Fruit fly (Drosophila melanogaster): ENCODE measurements around the gene CG33643.

The CG33643 gene

dm6 chr2L:13530774-13531173, at the start of gene CG33643:
CG33643 (plus strand) TSS chr2L:13531074.
- TF ChIP-seq CG17806 (tag; optimal IDR thresholded peaks at IDR 0.05) (no peak), CG8301 (tag; optimal IDR thresholded peaks at IDR 0.05) (no peak), CG8159 (tag; optimal IDR thresholded peaks at IDR 0.05) (no peak), Snoo (tag; optimal IDR thresholded peaks at IDR 0.05) (no peak)

dm6 chr2L:13482258-13482657, 48.6 kb upstream of the CG33643 start:
- TF ChIP-seq D1 (tag; optimal IDR thresholded peaks at IDR 0.05) (no peak), CG14655 (GFP tag; optimal IDR thresholded peaks at IDR 0.05) (peak; percentile 21), CG15710 (tag; optimal IDR thresholded peaks at IDR 0.05) (peak; percentile 73), Pif1A (GFP tag; optimal IDR thresholded peaks at IDR 0.05) (peak; percentile 62), CG34367 (tag; optimal IDR thresholded peaks at IDR 0.05) (peak; percentile 30), CG13204 (GFP tag; optimal IDR thresholded peaks at IDR 0.05) (peak; percentile 5), Pif1B (GFP tag; optimal IDR thresholded peaks at IDR 0.05) (no peak), CG8159 (tag; optimal IDR thresholded peaks at IDR 0.05) (peak; percentile 40)

dm6 chr2L:13497915-13498314, 33.0 kb upstream of the CG33643 start:
- TF ChIP-seq CG17806 (tag; optimal IDR thresholded peaks at IDR 0.05) (no peak), CG8159 (tag; optimal IDR thresholded peaks at IDR 0.05) (no peak)

dm6 chr2L:13500416-13500815, 30.5 kb upstream of the CG33643 start:
- TF ChIP-seq Snoo (tag; optimal IDR thresholded peaks at IDR 0.05) (no peak), D1 (tag; optimal IDR thresholded peaks at IDR 0.05) (peak; percentile 69)

- TF ChIP-seq CG12605 (GFP tag; IDR thresholded peaks at IDR 0.05) (no peak), CG13204 (GFP tag; optimal IDR thresholded peaks at IDR 0.05) (no peak), CG9948 (tag; optimal IDR thresholded peaks at IDR 0.05) (no peak), fd96Ca (GFP tag; IDR thresholded peaks at IDR 0.05) (no peak; the same call in 2 of the 3 replicates), CG4496 (GFP tag; IDR thresholded peaks at IDR 0.05) (no peak), Snoo (tag; optimal IDR thresholded peaks at IDR 0.05) (no peak), Pif1B (GFP tag; optimal IDR thresholded peaks at IDR 0.05) (no peak), gl (tag; optimal IDR thresholded peaks at IDR 0.05) (no peak), rn (GFP tag; IDR thresholded peaks at IDR 0.05) (no peak), CG15710 (tag; optimal IDR thresholded peaks at IDR 0.05) (no peak), CG10348 (GFP tag; IDR thresholded peaks at IDR 0.05) (no peak), CG34367 (tag; optimal IDR thresholded peaks at IDR 0.05) (no peak), CG17806 (tag; optimal IDR thresholded peaks at IDR 0.05) (no peak), CG8301 (tag; optimal IDR thresholded peaks at IDR 0.05) (no peak), CG14655 (GFP tag; optimal IDR thresholded peaks at IDR 0.05) (no peak), Pif1A (GFP tag; optimal IDR thresholded peaks at IDR 0.05) (no peak), D1 (tag; optimal IDR thresholded peaks at IDR 0.05) (no peak), EcR (GFP tag; optimal IDR thresholded peaks at IDR 0.05) (no peak), CG32121 (GFP tag; IDR thresholded peaks at IDR 0.05) (no peak), Ets98B (GFP tag; IDR thresholded peaks at IDR 0.05) (no peak)
These were observed 21.2 kb upstream of the CG33643 start for dm6 chr2L:13509533-13510240.

- TF ChIP-seq CG13204 (GFP tag; optimal IDR thresholded peaks at IDR 0.05): no peak
- 0 out of 3 replicates have a peak, but pooled peaks have one; percentile 23 for TF ChIP-seq CG4496 (GFP tag; IDR thresholded peaks at IDR 0.05)
- TF ChIP-seq CG9948 (tag; optimal IDR thresholded peaks at IDR 0.05): no peak
- TF ChIP-seq Ets98B (GFP tag; IDR thresholded peaks at IDR 0.05): no peak
- no peak for TF ChIP-seq rn (GFP tag; IDR thresholded peaks at IDR 0.05)
These were observed 19.7 kb upstream of the CG33643 start for dm6 chr2L:13510870-13511867.

Data from whole organism, pupa.